Worm (Caenorhabditis elegans) whole organism, L4/young adult: ENCODE measurements around the gene sec-61.A.

Experiments
- W03F9.2 ChIP-seq: fragments of 150-350 bp; optimal IDR thresholded peaks from 2 replicates; lab custom pipeline; 2014; ENCODE audit warnings: missing biosample characterization, missing genetic modification characterization
- him-1 ChIP-seq: sonication (generic microtip); optimal IDR thresholded peaks from 2 replicates; lab custom pipeline; 2016; ENCODE audit warnings: missing genotype, missing genetic modification reagents, missing genetic modification characterization, missing compliant biosample characterization

DNA sequence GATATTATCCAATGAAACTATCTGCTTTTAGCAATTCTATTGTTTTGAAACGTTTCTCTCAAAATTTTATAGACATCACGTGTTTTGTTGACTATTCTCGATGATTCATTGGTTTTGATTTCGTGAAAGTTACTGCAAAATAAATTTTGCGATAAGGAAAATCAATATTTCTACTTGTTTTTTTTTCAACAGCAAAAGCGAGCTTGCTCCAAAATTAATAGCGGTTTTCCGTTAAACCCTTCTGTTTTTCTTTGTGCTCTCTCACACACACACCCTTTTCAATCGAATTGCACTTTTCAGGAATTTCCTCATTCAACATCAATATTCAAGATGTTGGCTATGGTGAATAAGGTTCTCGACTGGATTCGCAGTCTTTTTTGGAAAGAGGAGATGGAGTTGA, 27.2 kb downstream of the sec-61.A start, which contains the start of gene arl-8:
- TF ChIP-seq W03F9.2 (no peak), him-1 (tag; lab: Kevin White, UChicago) (no peak)
